Worm (Caenorhabditis elegans) whole organism, L1 larva: ENCODE measurements around the gene Y32G9A.5.

Experiments
- C16A3.4 ChIP-seq: fragments of 150-350 bp; optimal IDR thresholded peaks from 2 replicates; lab custom pipeline; 2014; ENCODE audit warnings: missing biosample characterization, missing genetic modification characterization
- F16B12.6 ChIP-seq: fragments of 150-350 bp; optimal IDR thresholded peaks from 2 replicates; lab custom pipeline; 2014; ENCODE audit warnings: missing biosample characterization, missing genetic modification characterization
- aly-2 ChIP-seq: fragments of 150-350 bp; optimal IDR thresholded peaks from 2 replicates; lab custom pipeline; 2014; ENCODE audit warnings: missing biosample characterization, missing genetic modification characterization
- ama-1 ChIP-seq: fragments of 150-350 bp; optimal IDR thresholded peaks from 2 replicates; lab custom pipeline; 2014
- blmp-1 ChIP-seq: fragments of 150-350 bp; optimal IDR thresholded peaks from 2 replicates; lab custom pipeline; 2014; ENCODE audit warnings: missing biosample characterization, missing genetic modification characterization
- ceh-63 ChIP-seq: fragments of 200-800 bp; sonication (Bioruptor generic); optimal IDR thresholded peaks from 2 replicates; lab custom pipeline; 2018; ENCODE audit warnings: mild to moderate bottlenecking, missing genetic modification characterization, missing compliant biosample characterization
- ceh-82 ChIP-seq, 3 experiments: fragments of 150-350 bp in 1 of 3; sonication (generic microtip) in 2 of 3; optimal IDR thresholded peaks; 2 replicates each; lab custom pipeline; 2014 to 2017; ENCODE audit warnings: missing biosample characterization in 3 of 3, missing genetic modification characterization in 3 of 3
- ces-1 ChIP-seq: fragments of 150-350 bp; optimal IDR thresholded peaks from 2 replicates; lab custom pipeline; 2014; ENCODE audit warnings: missing biosample characterization, missing genetic modification reagents, missing genetic modification characterization
- dpl-1 ChIP-seq, 3 experiments: fragments of 150-350 bp in 2 of 3; sonication (generic microtip) in 1 of 3; optimal IDR thresholded peaks; 2 replicates each; lab custom pipeline; 2014 to 2017; ENCODE audit warnings: missing biosample characterization in 3 of 3, missing genetic modification characterization in 3 of 3, missing genetic modification reagents in 3 of 3
- dsc-1 ChIP-seq: sonication (generic microtip); optimal IDR thresholded peaks from 2 replicates; lab custom pipeline; 2016; ENCODE audit warnings: mild to moderate bottlenecking, missing genetic modification characterization, missing compliant biosample characterization
- efl-1 ChIP-seq, 4 experiments: fragments of 150-350 bp; optimal IDR thresholded peaks in 3 of 4; peaks in 1 of 4; 1 replicate in 1 of 4; 2 replicates in 3 of 4; lab custom pipeline; 2014; ENCODE audit warnings: missing biosample characterization in 2 of 4, missing genetic modification characterization in 2 of 4, missing genetic modification reagents in 2 of 4
- efl-3 ChIP-seq: fragments of 200-800 bp; sonication (Bioruptor generic); optimal IDR thresholded peaks from 2 replicates; lab custom pipeline; 2018; ENCODE audit warnings: mild to moderate bottlenecking, missing genetic modification characterization, missing compliant biosample characterization
- egl-13 ChIP-seq: sonication (generic microtip); optimal IDR thresholded peaks from 2 replicates; lab custom pipeline; 2016; ENCODE audit warnings: missing genotype, missing genetic modification reagents, missing genetic modification characterization, missing compliant biosample characterization
- elt-2 ChIP-seq: sonication (generic microtip); optimal IDR thresholded peaks from 2 replicates; lab custom pipeline; 2016; ENCODE audit warnings: missing genetic modification characterization, mild to moderate bottlenecking, inconsistent platforms, missing compliant biosample characterization, missing genetic modification reagents
- ets-5 ChIP-seq: fragments of 200-800 bp; sonication (Bioruptor generic); IDR thresholded peaks from 2 replicates; pipeline ENCODE4 v1.3.6; 2022; ENCODE audit warnings: missing genetic modification characterization, missing compliant biosample characterization
- fkh-8 ChIP-seq: sonication (generic microtip); optimal IDR thresholded peaks from 2 replicates; lab custom pipeline; 2016; ENCODE audit warnings: mild to moderate bottlenecking, missing genetic modification characterization, missing compliant biosample characterization
- fos-1 ChIP-seq: fragments of 150-350 bp; optimal IDR thresholded peaks from 2 replicates; lab custom pipeline; 2014; ENCODE audit warnings: missing biosample characterization, missing genetic modification characterization
- grh-1 ChIP-seq: fragments of 200-800 bp; sonication (Bioruptor generic); IDR thresholded peaks from 2 replicates; pipeline ENCODE4 v1.3.6; 2022; ENCODE audit warnings: missing genetic modification reagents, missing genetic modification characterization, missing compliant biosample characterization
- hpl-2 ChIP-seq: fragments of 150-350 bp; optimal IDR thresholded peaks from 2 replicates; lab custom pipeline; 2014; ENCODE audit warnings: missing biosample characterization, missing genetic modification reagents, missing genetic modification characterization
- irx-1 ChIP-seq: sonication (generic microtip); optimal IDR thresholded peaks from 2 replicates; lab custom pipeline; 2016; ENCODE audit warnings: missing genetic modification characterization, missing compliant biosample characterization
- isw-1 ChIP-seq: fragments of 200-800 bp; sonication (Bioruptor generic); IDR thresholded peaks from 2 replicates; pipeline ENCODE4 v1.3.6; 2022; ENCODE audit warnings: missing genetic modification characterization, missing compliant biosample characterization
- lin-14 ChIP-seq: fragments of 200-800 bp; sonication (Bioruptor generic); optimal IDR thresholded peaks from 2 replicates; lab custom pipeline; 2018; ENCODE audit warnings: mild to moderate bottlenecking, missing genetic modification characterization, moderate library complexity, missing compliant biosample characterization
- mep-1 ChIP-seq: fragments of 150-350 bp; optimal IDR thresholded peaks from 2 replicates; lab custom pipeline; 2014; ENCODE audit warnings: missing biosample characterization, missing genetic modification characterization
- nhr-19 ChIP-seq: fragments of 200-800 bp; sonication (Bioruptor generic); conservative IDR thresholded peaks from 2 replicates; pipeline ENCODE4 v1.3.6; 2022; ENCODE audit warnings: missing genetic modification characterization, missing compliant biosample characterization
- nhr-20 ChIP-seq: sonication (generic microtip); optimal IDR thresholded peaks from 2 replicates; lab custom pipeline; 2016; ENCODE audit warnings: mild to moderate bottlenecking, missing genetic modification characterization, missing compliant biosample characterization
- nhr-76 ChIP-seq: sonication (generic microtip); optimal IDR thresholded peaks from 2 replicates; lab custom pipeline; 2017; ENCODE audit warnings: missing biosample characterization, missing genetic modification characterization
- nhr-85 ChIP-seq: sonication (generic microtip); peaks from one replicate; lab custom pipeline; 2016; ENCODE audit warnings: missing genetic modification characterization, inconsistent platforms, missing compliant biosample characterization
- nhr-90 ChIP-seq: sonication (generic microtip); optimal IDR thresholded peaks from 2 replicates; lab custom pipeline; 2016; ENCODE audit warnings: mild to moderate bottlenecking, missing genetic modification characterization, missing compliant biosample characterization; ENCODE audit not compliant: poor library complexity
- pag-3 ChIP-seq: sonication (generic microtip); optimal IDR thresholded peaks from 2 replicates; lab custom pipeline; 2017; ENCODE audit warnings: missing genetic modification characterization, mild to moderate bottlenecking, missing compliant biosample characterization, antibody characterized with exemption, borderline replicate concordance; ENCODE audit not compliant: insufficient read depth
- pax-3 ChIP-seq: fragments of 200-800 bp; sonication (Bioruptor generic); optimal IDR thresholded peaks from 2 replicates; lab custom pipeline; 2018; ENCODE audit warnings: mild to moderate bottlenecking, missing genetic modification characterization, moderate library complexity, missing compliant biosample characterization
- rnt-1 ChIP-seq: sonication (generic microtip); optimal IDR thresholded peaks from 2 replicates; lab custom pipeline; 2016; ENCODE audit warnings: mild to moderate bottlenecking, missing genetic modification characterization, moderate library complexity, missing compliant biosample characterization
- skn-1 ChIP-seq: fragments of 150-350 bp; optimal IDR thresholded peaks from 2 replicates; lab custom pipeline; 2014; ENCODE audit warnings: missing biosample characterization, missing genetic modification characterization
- snu-23 ChIP-seq: sonication (generic microtip); optimal IDR thresholded peaks from 2 replicates; lab custom pipeline; 2016; ENCODE audit warnings: missing genetic modification characterization, missing compliant biosample characterization
- sptf-1 ChIP-seq: fragments of 150-350 bp; optimal IDR thresholded peaks from 2 replicates; lab custom pipeline; 2014; ENCODE audit warnings: missing biosample characterization, missing genetic modification characterization
- swsn-7 ChIP-seq: sonication (generic microtip); optimal IDR thresholded peaks from 2 replicates; lab custom pipeline; 2016; ENCODE audit warnings: missing genetic modification characterization, missing compliant biosample characterization
- tlp-1 ChIP-seq: fragments of 150-350 bp; optimal IDR thresholded peaks from 2 replicates; lab custom pipeline; 2014; ENCODE audit warnings: missing biosample characterization, missing genetic modification characterization
- unc-30 ChIP-seq: sonication (generic microtip); optimal IDR thresholded peaks from 2 replicates; lab custom pipeline; 2017; ENCODE audit warnings: missing biosample characterization, missing genetic modification characterization
- xbp-1 ChIP-seq: sonication (generic microtip); optimal IDR thresholded peaks from 2 replicates; lab custom pipeline; 2016; ENCODE audit warnings: missing genetic modification characterization, missing compliant biosample characterization
- zag-1 ChIP-seq: fragments of 150-350 bp; optimal IDR thresholded peaks from 2 replicates; lab custom pipeline; 2014; ENCODE audit warnings: missing biosample characterization, missing genetic modification characterization

Gene Y32G9A.5

ce11 chrV:1875497-1875988 is 31.9 kb upstream of the Y32G9A.5 start (continued):
- peak; percentile 27 to 35 for TF ChIP-seq efl-1 (optimal IDR thresholded peaks at IDR 0.05; lab: Kevin White, UChicago)
- peak in 1 of 2 experiments; percentile 22 for TF ChIP-seq efl-1 (GFP tag; optimal IDR thresholded peaks at IDR 0.05 in 1 of 2; lab: Kevin White, UChicago)
- TF ChIP-seq swsn-7 (tag; lab: Kevin White, UChicago): no peak
- TF ChIP-seq nhr-85 (tag; lab: Kevin White, UChicago): peak; percentile 71
- no peak for TF ChIP-seq nhr-19 (GFP tag; lab: Robert Waterston, UW)
- no peak for TF ChIP-seq hpl-2 (GFP tag; lab: Kevin White, UChicago)
- TF ChIP-seq egl-13: no peak

- no peak for TF ChIP-seq pax-3
- no peak for TF ChIP-seq fos-1 (tag; lab: Kevin White, UChicago)
- TF ChIP-seq lin-14 (GFP tag; lab: Kevin White, UChicago): no peak
- no peak for TF ChIP-seq unc-30 (tag; lab: Kevin White, UChicago)
- no peak for TF ChIP-seq efl-1 (optimal IDR thresholded peaks at IDR 0.05; lab: Kevin White, UChicago)
- TF ChIP-seq efl-1 (GFP tag; optimal IDR thresholded peaks at IDR 0.05 in 1 of 2; lab: Kevin White, UChicago): no peak
Measured at ce11 chrV:1878030-1878429, 29.4 kb upstream of the Y32G9A.5 start.

ce11 chrV:1883131-1883530 is 24.3 kb upstream of the Y32G9A.5 start:
- TF ChIP-seq dsc-1 (tag; lab: Kevin White, UChicago): no peak
- no peak for TF ChIP-seq ceh-63 (GFP tag; lab: Kevin White, UChicago)
- no peak for TF ChIP-seq irx-1 (tag; lab: Kevin White, UChicago)
- peak; percentile 22 for TF ChIP-seq nhr-90 (tag; lab: Kevin White, UChicago)
- peak; percentile 1 for TF ChIP-seq elt-2 (tag; lab: Kevin White, UChicago)
- TF ChIP-seq, all 84 proteins: peak for 2

ce11 chrV:1886997-1887396 is 20.5 kb upstream of the Y32G9A.5 start:
- no peak for TF ChIP-seq xbp-1 (tag; lab: Kevin White, UChicago)
- no peak for TF ChIP-seq tlp-1 (tag; lab: Kevin White, UChicago)
- no peak for TF ChIP-seq fkh-8 (tag; lab: Kevin White, UChicago)
- peak; percentile 81 for TF ChIP-seq lin-14 (GFP tag; lab: Kevin White, UChicago)
- TF ChIP-seq skn-1: no peak
- no peak for TF ChIP-seq egl-13
- no peak for TF ChIP-seq aly-2 (tag; lab: Kevin White, UChicago)

- peak; percentile 35 for TF ChIP-seq lin-14 (GFP tag; lab: Kevin White, UChicago)
- TF ChIP-seq zag-1 (tag; lab: Kevin White, UChicago): no peak
- TF ChIP-seq, all 84 proteins: peak for 1
Measured at ce11 chrV:1888299-1888698, 19.2 kb upstream of the Y32G9A.5 start.

ce11 chrV:1889996-1890395 is 17.5 kb upstream of the Y32G9A.5 start:
- TF ChIP-seq rnt-1 (tag; lab: Kevin White, UChicago) (peak; percentile 16), sptf-1 (tag; lab: Kevin White, UChicago) (no peak), lin-14 (GFP tag; lab: Kevin White, UChicago) (peak; percentile 81), ets-5 (GFP tag; lab: Robert Waterston, UW) (no peak), fkh-8 (tag; lab: Kevin White, UChicago) (peak; percentile 1), C16A3.4 (tag; lab: Kevin White, UChicago) (no peak)
- TF ChIP-seq, all 84 proteins: peak for 3

ce11 chrV:1892567-1893277 is 14.7 kb upstream of the Y32G9A.5 start, which contains the start of gene zig-11:
Gene zig-11 (minus strand): TSS chrV:1892939.
- TF ChIP-seq ama-1 (lab: Kevin White, UChicago): no peak
- TF ChIP-seq blmp-1 (tag; lab: Kevin White, UChicago): peak; percentile 98
- peak; percentile 81 for TF ChIP-seq F16B12.6 (tag; lab: Kevin White, UChicago)
- no peak for TF ChIP-seq ces-1 (GFP tag; lab: Kevin White, UChicago)
- TF ChIP-seq dpl-1 (GFP tag; optimal IDR thresholded peaks at IDR 0.05; lab: Kevin White, UChicago): peak; percentile 71 to 90 (median 84)
- TF ChIP-seq snu-23 (GFP tag; lab: Kevin White, UChicago): peak; percentile 14
- TF ChIP-seq nhr-85 (tag; lab: Kevin White, UChicago): peak; percentile 76
- no peak for TF ChIP-seq isw-1 (GFP tag; lab: Robert Waterston, UW)
- TF ChIP-seq dsc-1 (tag; lab: Kevin White, UChicago): no peak
- no peak for TF ChIP-seq nhr-20 (tag; lab: Kevin White, UChicago)
- TF ChIP-seq mep-1: peak; percentile 23
- TF ChIP-seq grh-1: peak; percentile 61; the same call in 1 of the 2 replicates
- TF ChIP-seq efl-3 (GFP tag; lab: Kevin White, UChicago): no peak
- peak in 1 of 3 experiments; percentile 13 for TF ChIP-seq ceh-82 (tag; optimal IDR thresholded peaks at IDR 0.05; lab: Kevin White, UChicago)
- no peak for TF ChIP-seq pag-3 (tag; lab: Kevin White, UChicago)
- no peak for TF ChIP-seq nhr-76 (tag; lab: Kevin White, UChicago)
